Worm (Caenorhabditis elegans) whole organism, L3 larva: Measurements from ENCODE around the gene srd-39.

Source experiments
- nhr-28 ChIP-seq: fragments of 150-350 bp; optimal IDR thresholded peaks from 2 replicates; lab custom pipeline; 2014; ENCODE audit warnings: missing biosample characterization, missing genetic modification characterization
- nhr-76 ChIP-seq: fragments of 150-350 bp; sonication (generic microtip); optimal IDR thresholded peaks from 5 replicates; lab custom pipeline; 2014; ENCODE audit warnings: missing biosample characterization, missing genetic modification characterization

DNA sequence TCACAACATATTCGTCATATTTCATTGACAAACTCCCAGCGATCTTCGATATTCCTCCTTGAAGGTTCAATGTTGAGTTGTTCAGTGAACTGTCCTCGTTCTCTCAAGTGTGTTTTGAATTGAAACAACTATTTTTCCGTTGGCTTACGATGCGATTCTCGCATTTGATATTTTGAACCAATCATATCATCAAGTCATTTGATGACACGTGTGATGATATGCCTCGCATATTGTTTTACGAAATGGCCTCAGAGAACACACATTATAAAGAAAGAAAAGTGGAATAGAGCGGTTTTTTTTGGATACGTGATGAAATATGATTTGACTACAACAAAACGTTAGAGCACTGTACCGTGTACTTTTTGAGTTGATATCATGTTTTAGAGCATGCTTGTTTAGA lies 48.0 kb upstream of the srd-39 start:
- TF ChIP-seq nhr-28 (tag; lab: Kevin White, UChicago) (no peak), nhr-76 (tag; lab: Kevin White, UChicago) (no peak)
